Fruit fly (Drosophila melanogaster) S2 (cell line): ENCODE data around the gene bond.

ENCODE experiments used
- CG8478 ChIP-seq: fragments of >200 bp; optimal IDR thresholded peaks from 2 replicates; lab custom pipeline; 2018
- CTCF ChIP-seq, 2 experiments: fragments of >200 bp; optimal IDR thresholded peaks; 2 replicates each; lab custom pipeline; 2018

dm6 chr3R:22522042-22522441 lies 28.4 kb upstream of the bond start:
- TF ChIP-seq CTCF (optimal IDR thresholded peaks at IDR 0.05; lab: Kevin White, UChicago) (no peak), CG8478 (lab: Kevin White, UChicago) (no peak)
